Worm (Caenorhabditis elegans) whole organism, L3 larva: Measurements from ENCODE around the gene F21G4.5.

Experiments
- elt-1 ChIP-seq: fragments of 150-350 bp; optimal IDR thresholded peaks from 2 replicates; lab custom pipeline; 2014; ENCODE audit warnings: missing biosample characterization, missing genetic modification characterization
- elt-3 ChIP-seq, 3 experiments: fragments of 150-350 bp in 1 of 3; sonication (generic microtip) in 2 of 3; optimal IDR thresholded peaks; 2 replicates in 2 of 3; 4 replicates in 1 of 3; lab custom pipeline; 2014 to 2017; ENCODE audit warnings: missing biosample characterization in 3 of 3, missing genetic modification characterization in 3 of 3
- fkh-10 ChIP-seq: sonication (generic microtip); optimal IDR thresholded peaks from 2 replicates; lab custom pipeline; 2017; ENCODE audit warnings: missing biosample characterization, missing genetic modification reagents, missing genetic modification characterization
- fos-1 ChIP-seq: fragments of 150-350 bp; optimal IDR thresholded peaks from 2 replicates; lab custom pipeline; 2014; ENCODE audit warnings: missing biosample characterization, missing genetic modification characterization
- nhr-237 ChIP-seq: fragments of 150-350 bp; optimal IDR thresholded peaks from 2 replicates; lab custom pipeline; 2014; ENCODE audit warnings: missing biosample characterization, missing genetic modification characterization
- nhr-25 ChIP-seq: sonication (generic microtip); optimal IDR thresholded peaks from 2 replicates; lab custom pipeline; 2017; ENCODE audit warnings: missing biosample characterization, missing genetic modification characterization
- nhr-76 ChIP-seq: fragments of 150-350 bp; sonication (generic microtip); optimal IDR thresholded peaks from 5 replicates; lab custom pipeline; 2014; ENCODE audit warnings: missing biosample characterization, missing genetic modification characterization
- pha-4 ChIP-seq: fragments of 150-350 bp; optimal IDR thresholded peaks from 2 replicates; lab custom pipeline; 2014; ENCODE audit warnings: missing biosample characterization, missing genetic modification reagents, missing genetic modification characterization
- skn-1 ChIP-seq: fragments of 150-350 bp; optimal IDR thresholded peaks from 2 replicates; lab custom pipeline; 2014; ENCODE audit warnings: missing biosample characterization, missing genetic modification characterization
- ztf-11 ChIP-seq: fragments of 150-350 bp; optimal IDR thresholded peaks from 2 replicates; lab custom pipeline; 2014; ENCODE audit warnings: missing biosample characterization, missing genetic modification characterization

DNA sequence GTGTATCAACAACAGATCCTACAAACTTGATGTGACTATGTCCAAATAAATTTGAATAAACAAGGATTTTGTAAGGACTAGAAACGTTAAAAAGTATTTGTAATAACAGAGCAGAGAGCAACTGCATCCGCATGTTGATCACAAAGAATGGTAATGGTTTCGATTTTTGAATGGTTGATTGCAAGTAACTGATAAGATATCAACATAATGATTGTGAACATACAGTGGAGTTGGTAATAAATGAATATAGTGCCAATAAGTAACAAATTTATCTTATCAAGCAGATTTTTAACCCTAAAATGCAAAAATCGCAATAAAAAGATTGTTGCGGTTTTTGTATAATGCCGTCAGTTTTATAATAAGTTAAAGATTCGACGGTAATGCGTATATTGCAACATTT, 19.0 kb downstream of the F21G4.5 start, which contains the start of gene ugt-23:
- TF ChIP-seq fos-1 (no peak), ztf-11 (no peak), elt-3 (tag; optimal IDR thresholded peaks at IDR 0.05; lab: Kevin White, UChicago) (no peak), nhr-76 (no peak), nhr-237 (tag; lab: Kevin White, UChicago) (no peak), nhr-25 (no peak), skn-1 (tag; lab: Kevin White, UChicago) (no peak), fkh-10 (GFP tag; lab: Kevin White, UChicago) (no peak), pha-4 (no peak), elt-1 (tag; lab: Kevin White, UChicago) (no peak)
